Fruit fly (Drosophila melanogaster) whole organism, adult: ENCODE data around the gene CarT.

Experiments
- CG11617 ChIP-seq: fragments of 200-800 bp; sonication (Bioruptor generic); optimal IDR thresholded peaks from 2 replicates; lab custom pipeline; 2017; ENCODE audit warnings: mild to moderate bottlenecking, missing biosample characterization, missing genetic modification reagents, missing genetic modification characterization
- CG12768 ChIP-seq: fragments of 200-800 bp; sonication (Bioruptor generic); optimal IDR thresholded peaks from 2 replicates; lab custom pipeline; 2017; ENCODE audit warnings: missing biosample characterization, missing genetic modification characterization, mild to moderate bottlenecking, moderate library complexity, missing genetic modification reagents
- CG14711 ChIP-seq: fragments of 200-800 bp; sonication (Bioruptor generic); optimal IDR thresholded peaks from 2 replicates; lab custom pipeline; 2018; ENCODE audit warnings: missing biosample characterization, mild to moderate bottlenecking, missing genetic modification characterization, moderate library complexity
- CG1620 ChIP-seq: fragments of 200-800 bp; sonication (Bioruptor generic); optimal IDR thresholded peaks from 2 replicates; lab custom pipeline; 2016; ENCODE audit warnings: missing biosample characterization, missing genetic modification characterization
- CG33017 ChIP-seq: fragments of 200-800 bp; sonication (Bioruptor generic); optimal IDR thresholded peaks from 2 replicates; lab custom pipeline; 2018; ENCODE audit warnings: missing biosample characterization, mild to moderate bottlenecking, missing genetic modification characterization, moderate library complexity
- CG5204 ChIP-seq: fragments of 200-800 bp; sonication (Bioruptor generic); optimal IDR thresholded peaks from 2 replicates; lab custom pipeline; 2016; ENCODE audit warnings: missing biosample characterization, missing genetic modification characterization
- CG7045 ChIP-seq: fragments of 200-800 bp; sonication (Bioruptor generic); optimal IDR thresholded peaks from 2 replicates; lab custom pipeline; 2017; ENCODE audit warnings: missing biosample characterization, mild to moderate bottlenecking, missing genetic modification characterization
- CG7101 ChIP-seq: fragments of 200-800 bp; sonication (Bioruptor generic); optimal IDR thresholded peaks from 2 replicates; lab custom pipeline; 2018; ENCODE audit warnings: missing biosample characterization, mild to moderate bottlenecking, missing genetic modification characterization, moderate library complexity
- Clk ChIP-seq: fragments of 200-800 bp; sonication (Bioruptor generic); optimal IDR thresholded peaks from 2 replicates; lab custom pipeline; 2017; ENCODE audit warnings: missing biosample characterization, missing genetic modification characterization
- Crg-1 ChIP-seq: fragments of 200-800 bp; sonication (Bioruptor generic); optimal IDR thresholded peaks from 2 replicates; lab custom pipeline; 2016; ENCODE audit warnings: missing biosample characterization, missing genetic modification characterization
- Hr96 ChIP-seq: fragments of 200-800 bp; sonication (Bioruptor generic); optimal IDR thresholded peaks from 2 replicates; lab custom pipeline; 2016; ENCODE audit warnings: missing biosample characterization, missing genetic modification characterization
- Mnt ChIP-seq: fragments of 200-800 bp; sonication (Bioruptor generic); optimal IDR thresholded peaks from 2 replicates; lab custom pipeline; 2016; ENCODE audit warnings: missing biosample characterization, mild to moderate bottlenecking, missing genetic modification characterization
- bab1 ChIP-seq: fragments of 200-800 bp; sonication (Bioruptor generic); optimal IDR thresholded peaks from 3 replicates; lab custom pipeline; 2019; ENCODE audit warnings: missing biosample characterization, mild to moderate bottlenecking, missing genetic modification characterization, moderate library complexity
- cic ChIP-seq: fragments of 200-800 bp; sonication (Bioruptor generic); optimal IDR thresholded peaks from 2 replicates; lab custom pipeline; 2017; ENCODE audit warnings: missing biosample characterization, mild to moderate bottlenecking, missing genetic modification characterization, moderate library complexity
- cnc ChIP-seq, 2 experiments: fragments of >200 bp; optimal IDR thresholded peaks; 2 replicates each; lab custom pipeline; 2017
- kay ChIP-seq: fragments of 200-800 bp; sonication (Bioruptor generic); peaks from one replicate; lab custom pipeline; 2016; ENCODE audit warnings: missing biosample characterization, missing genetic modification characterization, borderline replicate concordance
- ovo ChIP-seq: fragments of 200-800 bp; sonication (Bioruptor generic); optimal IDR thresholded peaks from 2 replicates; lab custom pipeline; 2016; ENCODE audit warnings: missing biosample characterization, missing genetic modification characterization
- pad ChIP-seq: fragments of 200-800 bp; sonication (Bioruptor generic); optimal IDR thresholded peaks from 3 replicates; lab custom pipeline; 2017; ENCODE audit warnings: missing biosample characterization, missing genetic modification characterization, mild to moderate bottlenecking, moderate library complexity, missing genetic modification reagents
- tj ChIP-seq: fragments of 200-800 bp; sonication (Bioruptor generic); optimal IDR thresholded peaks from 3 replicates; lab custom pipeline; 2017; ENCODE audit warnings: missing biosample characterization, mild to moderate bottlenecking, missing genetic modification characterization, moderate library complexity
- toe ChIP-seq: fragments of 200-800 bp; sonication (Bioruptor generic); optimal IDR thresholded peaks from 2 replicates; lab custom pipeline; 2016; ENCODE audit warnings: missing biosample characterization, missing genetic modification characterization

The CarT gene

DNA sequence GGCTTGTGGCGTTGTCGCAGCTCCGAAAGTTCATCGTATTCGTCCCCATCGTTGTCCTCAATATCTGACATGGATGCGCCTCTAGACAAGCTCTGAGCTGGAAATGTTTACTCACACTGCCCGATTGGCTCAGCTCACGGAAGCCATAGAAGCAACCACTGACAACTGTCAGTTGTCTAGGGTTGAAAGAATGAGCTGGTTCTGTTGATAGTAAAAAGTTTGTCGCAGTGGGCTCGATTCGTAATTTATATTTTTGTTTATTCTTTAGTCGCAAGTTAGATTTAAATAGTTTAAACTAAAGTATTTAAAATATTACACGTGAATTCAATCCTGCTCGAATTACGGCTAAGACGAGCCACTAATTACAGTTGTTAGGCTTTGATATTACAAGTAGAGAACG, at the start of gene CarT:
TSS of gene CarT (minus strand) at position 101 of the 400 bp plus-strand sequence.
- TF ChIP-seq Hr96 (GFP tag; lab: Kevin White, UChicago) (no peak), CG7045 (no peak), CG11617 (GFP tag; lab: Kevin White, UChicago) (no peak), tj (no peak), CG12768 (GFP tag; lab: Kevin White, UChicago) (no peak), CG5204 (GFP tag; lab: Kevin White, UChicago) (no peak), CG1620 (GFP tag; lab: Kevin White, UChicago) (no peak), cnc (optimal IDR thresholded peaks at IDR 0.05; lab: Kevin White, UChicago) (no peak), cic (GFP tag; lab: Kevin White, UChicago) (no peak), Crg-1 (GFP tag; lab: Kevin White, UChicago) (no peak), CG7101 (no peak), bab1 (GFP tag; lab: Kevin White, UChicago) (no peak)

DNA sequence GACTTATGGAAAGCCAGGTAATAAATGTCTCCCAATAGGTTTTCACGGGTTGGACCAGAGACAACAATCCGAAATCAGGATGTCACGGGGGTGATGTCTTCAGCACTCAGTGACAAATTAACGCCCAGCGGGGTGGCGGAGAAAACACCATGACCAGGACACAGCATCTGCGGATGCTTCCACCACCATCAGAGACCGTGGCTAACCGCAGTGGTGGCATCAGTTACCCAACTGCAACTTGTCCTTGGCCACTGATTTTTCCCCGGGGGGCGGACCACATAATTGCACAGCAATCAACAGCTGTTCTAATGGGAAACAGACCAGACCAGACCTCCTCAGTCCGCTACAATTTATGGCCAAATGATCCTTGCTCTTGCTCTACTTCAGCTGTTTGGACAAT, 48.3 kb upstream of the CarT start:
- TF ChIP-seq pad (no peak), toe (GFP tag; lab: Kevin White, UChicago) (no peak), cic (GFP tag; lab: Kevin White, UChicago) (no peak), CG5204 (GFP tag; lab: Kevin White, UChicago) (no peak)

DNA sequence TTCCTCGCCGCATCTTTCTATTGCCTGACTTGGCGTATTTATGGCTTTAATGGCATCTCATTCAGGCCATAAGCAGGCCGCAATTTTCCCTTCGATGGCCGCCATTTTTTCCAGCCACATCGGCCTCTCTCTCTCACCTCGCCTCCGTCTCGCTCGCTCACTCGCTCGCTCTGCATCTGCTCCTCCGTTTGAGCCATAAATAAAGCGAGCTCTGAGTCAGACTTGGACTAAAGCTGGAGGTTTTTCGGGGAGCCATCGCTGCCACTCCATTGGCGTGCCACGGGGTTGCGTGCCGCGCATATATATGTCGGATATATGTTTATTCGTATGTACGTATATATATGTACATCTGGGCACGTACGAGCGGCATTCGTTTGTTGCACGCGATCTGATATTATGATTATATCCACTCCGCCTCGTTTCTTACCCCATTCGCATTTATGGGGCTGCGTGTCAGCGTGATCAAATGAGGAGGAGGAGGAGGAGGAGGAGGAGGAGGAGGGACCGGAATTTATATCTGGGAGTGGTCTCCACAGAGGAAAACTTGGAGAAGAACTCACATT, 46.9 kb upstream of the CarT start:
- TF ChIP-seq tj (no peak), cnc (optimal IDR thresholded peaks at IDR 0.05; lab: Kevin White, UChicago) (no peak), cic (GFP tag; lab: Kevin White, UChicago) (no peak), Hr96 (GFP tag; lab: Kevin White, UChicago) (no peak)

DNA sequence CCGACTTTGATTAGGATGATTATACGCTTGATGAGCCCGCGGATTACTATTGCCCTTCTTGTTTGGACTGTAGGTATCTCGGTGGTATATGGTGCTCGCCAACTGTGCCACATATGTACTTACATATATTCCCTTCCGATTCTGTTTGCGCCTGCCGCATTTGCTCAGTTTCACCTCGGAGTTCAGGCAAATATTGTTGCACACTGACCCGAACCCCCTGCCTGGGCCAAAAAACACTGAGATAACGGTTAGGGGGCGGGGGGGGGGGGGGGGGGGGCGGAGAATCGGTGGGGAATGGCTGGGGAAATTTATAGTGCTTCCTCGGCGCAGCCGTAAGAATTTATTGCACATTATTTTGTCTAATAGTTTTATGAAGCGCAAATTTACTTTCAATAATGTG, 45.9 kb upstream of the CarT start:
- TF ChIP-seq Mnt (GFP tag; lab: Kevin White, UChicago) (no peak), CG7101 (no peak), CG14711 (tag; lab: Kevin White, UChicago) (no peak), cic (GFP tag; lab: Kevin White, UChicago) (peak; percentile 5), pad (no peak), CG12768 (GFP tag; lab: Kevin White, UChicago) (peak; percentile 15), bab1 (GFP tag; lab: Kevin White, UChicago) (no peak), Crg-1 (GFP tag; lab: Kevin White, UChicago) (no peak)

DNA sequence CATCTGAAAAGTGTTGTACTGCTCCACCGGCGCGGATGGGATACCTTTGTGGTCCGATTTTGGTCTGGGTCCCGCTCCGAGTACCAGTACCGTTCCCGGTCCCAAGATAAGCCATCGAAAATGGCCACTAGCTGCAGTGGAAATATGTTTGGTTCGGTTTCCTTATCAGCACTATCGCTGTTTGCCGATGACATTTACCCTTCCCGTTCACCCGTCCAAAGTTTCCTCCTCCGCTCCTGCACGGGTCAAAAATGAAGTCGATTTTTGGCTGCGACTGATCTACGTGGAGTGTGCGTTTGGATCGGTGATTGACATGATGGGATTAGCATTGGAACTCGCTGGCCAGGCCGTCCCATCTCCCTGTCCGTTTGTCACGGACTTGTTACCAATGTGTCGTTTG, 44.4 kb upstream of the CarT start:
- TF ChIP-seq Crg-1 (GFP tag; lab: Kevin White, UChicago), result no peak

DNA sequence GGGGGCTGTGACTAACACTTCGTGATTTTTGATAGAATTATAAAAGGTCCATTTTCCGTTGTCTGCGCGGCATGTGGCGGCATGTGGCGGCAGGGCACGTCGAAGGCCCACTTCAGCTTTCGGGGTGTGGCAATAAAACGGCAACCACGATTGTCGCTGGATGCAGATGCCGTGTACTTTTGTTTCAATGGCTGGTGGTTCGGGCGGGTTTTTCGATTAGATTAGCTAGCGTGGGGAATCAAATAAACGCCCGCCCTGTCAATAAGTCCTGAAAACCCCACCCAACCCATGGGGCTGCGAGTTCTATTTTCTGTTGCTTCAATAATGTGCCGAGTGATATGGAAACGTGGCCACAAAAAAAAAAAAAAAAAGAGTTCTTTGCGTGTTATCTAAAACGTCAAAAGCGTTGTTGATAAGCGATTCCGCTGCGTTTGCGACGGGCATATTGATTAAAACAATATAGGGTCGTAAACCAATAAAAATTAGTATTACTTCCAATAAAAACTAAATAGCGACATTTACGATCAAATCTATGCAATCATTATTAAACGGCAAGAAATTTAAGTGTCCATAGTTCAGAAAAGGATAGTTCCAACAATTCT, 43.5 kb upstream of the CarT start:
- TF ChIP-seq kay (GFP tag; lab: Kevin White, UChicago) (peak; percentile 56), CG7045 (peak; percentile 28), Crg-1 (GFP tag; lab: Kevin White, UChicago) (no peak), CG33017 (tag; lab: Kevin White, UChicago) (peak; percentile 24), CG11617 (GFP tag; lab: Kevin White, UChicago) (peak; percentile 5), toe (GFP tag; lab: Kevin White, UChicago) (peak; percentile 3), cic (GFP tag; lab: Kevin White, UChicago) (peak; percentile 41), tj (no peak)

DNA sequence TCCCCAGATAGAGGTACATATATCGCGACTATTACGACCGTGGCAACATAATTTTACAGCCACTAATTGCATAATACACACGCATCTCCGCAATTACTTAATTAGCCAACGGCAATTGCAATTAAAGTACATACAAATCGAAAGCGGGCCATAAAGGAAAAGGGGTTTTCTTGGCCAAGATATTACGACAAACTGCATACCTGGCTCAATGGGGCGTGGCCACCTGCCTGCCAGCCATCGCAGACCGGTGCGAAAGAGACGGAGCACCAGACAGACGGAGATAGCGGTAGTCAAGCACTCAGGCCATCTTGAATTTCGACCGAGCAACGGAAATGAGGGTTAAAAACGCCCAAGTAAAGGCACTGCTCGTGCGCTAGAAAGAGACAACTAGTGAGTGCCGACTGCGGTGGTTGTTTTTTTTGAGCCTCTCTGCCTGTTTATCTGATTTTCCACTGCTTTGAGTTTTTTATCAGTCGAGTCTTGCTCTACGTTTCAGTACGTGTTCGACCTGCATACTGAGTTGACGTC, 40.2 kb upstream of the CarT start, which contains the start of gene cad:
TSS of gene cad (plus strand) at position 490 of the 528 bp plus-strand sequence.
- TF ChIP-seq CG7101 (peak; percentile 33), CG7045 (peak; percentile 5), Hr96 (GFP tag; lab: Kevin White, UChicago) (peak; percentile 37), CG12768 (GFP tag; lab: Kevin White, UChicago) (peak; percentile 30), Clk (GFP tag; lab: Kevin White, UChicago) (no peak), tj (peak; percentile 5), pad (peak; percentile 93), toe (GFP tag; lab: Kevin White, UChicago) (no peak), ovo (peak; percentile 29), bab1 (GFP tag; lab: Kevin White, UChicago) (peak; percentile 5), Crg-1 (GFP tag; lab: Kevin White, UChicago) (no peak), kay (GFP tag; lab: Kevin White, UChicago) (no peak)
